Worm (Caenorhabditis elegans) whole organism, L2 larva: ENCODE measurements around the gene pms-2.

Experiments
- ZK546.5 ChIP-seq: sonication (generic microtip); optimal IDR thresholded peaks from 2 replicates; lab custom pipeline; 2017; ENCODE audit warnings: missing biosample characterization, missing genetic modification characterization
- aly-2 ChIP-seq: fragments of 150-350 bp; optimal IDR thresholded peaks from 2 replicates; lab custom pipeline; 2014; ENCODE audit warnings: missing biosample characterization, missing genetic modification characterization
- ama-1 ChIP-seq: fragments of 150-350 bp; optimal IDR thresholded peaks from 2 replicates; lab custom pipeline; 2018; ENCODE audit warnings: inconsistent platforms
- ceh-16 ChIP-seq: fragments of 150-350 bp; optimal IDR thresholded peaks from 2 replicates; lab custom pipeline; 2014; ENCODE audit warnings: missing biosample characterization, missing genetic modification characterization
- ceh-82 ChIP-seq: fragments of 150-350 bp; optimal IDR thresholded peaks from 2 replicates; lab custom pipeline; 2014; ENCODE audit warnings: missing biosample characterization, missing genetic modification characterization
- egl-27 ChIP-seq: sonication (generic microtip); optimal IDR thresholded peaks from 3 replicates; lab custom pipeline; 2017; ENCODE audit warnings: missing biosample characterization, missing genetic modification reagents, missing genetic modification characterization
- elt-1 ChIP-seq: fragments of 150-350 bp; optimal IDR thresholded peaks from 2 replicates; lab custom pipeline; 2014; ENCODE audit warnings: missing biosample characterization, missing genetic modification characterization
- nhr-11 ChIP-seq: fragments of 150-350 bp; optimal IDR thresholded peaks from 2 replicates; lab custom pipeline; 2014; ENCODE audit warnings: missing biosample characterization, missing genetic modification characterization
- nhr-77 ChIP-seq: fragments of 150-350 bp; optimal IDR thresholded peaks from 2 replicates; lab custom pipeline; 2014; ENCODE audit warnings: missing biosample characterization, missing genetic modification characterization
- unc-39 ChIP-seq: fragments of 150-350 bp; optimal IDR thresholded peaks from 2 replicates; lab custom pipeline; 2014; ENCODE audit warnings: missing biosample characterization, missing genetic modification characterization
- unc-62 ChIP-seq: fragments of 150-350 bp; optimal IDR thresholded peaks from 2 replicates; lab custom pipeline; 2014; ENCODE audit warnings: missing biosample characterization, missing genetic modification reagents, missing genetic modification characterization

- no peak for TF ChIP-seq ceh-16 (tag; lab: Kevin White, UChicago)
- no peak for TF ChIP-seq ceh-82
- no peak for TF ChIP-seq nhr-11 (tag; lab: Kevin White, UChicago)
- TF ChIP-seq unc-39 (tag; lab: Kevin White, UChicago), result no peak
- no peak for TF ChIP-seq ama-1 (lab: Kevin White, UChicago)
- TF ChIP-seq nhr-77 (tag; lab: Kevin White, UChicago), result no peak
- TF ChIP-seq ZK546.5 (tag; lab: Kevin White, UChicago), result no peak
- TF ChIP-seq unc-62 (GFP tag; lab: Kevin White, UChicago), result no peak
- TF ChIP-seq egl-27, result no peak
- no peak for TF ChIP-seq elt-1 (tag; lab: Kevin White, UChicago)
- no peak for TF ChIP-seq aly-2 (tag; lab: Kevin White, UChicago)
Observed at ce11 chrV:11546795-11547194, 23.6 kb downstream of the pms-2 start, which contains the start of gene F38B7.11.
